Fruit fly (Drosophila melanogaster) whole organism, embryonic: Measurements from ENCODE around the gene Agpat3.
A peak's percentile ranks its signal among the peaks of the same experiment; 100 is the strongest.

ENCODE experiments used
- Bdp1 ChIP-seq: fragments of 200-800 bp; sonication (Bioruptor generic); optimal IDR thresholded peaks from 3 replicates; lab custom pipeline; 2016; ENCODE audit warnings: missing biosample characterization, missing genetic modification characterization
- CG12104 ChIP-seq: fragments of 200-800 bp; sonication (Bioruptor generic); optimal IDR thresholded peaks from 3 replicates; lab custom pipeline; 2016; ENCODE audit warnings: missing biosample characterization, missing genetic modification characterization
- CG12155 ChIP-seq: fragments of 200-800 bp; sonication (Bioruptor generic); optimal IDR thresholded peaks from 3 replicates; lab custom pipeline; 2016; ENCODE audit warnings: missing biosample characterization, missing genetic modification characterization
- CG12219 ChIP-seq: fragments of 200-800 bp; sonication (Bioruptor generic); optimal IDR thresholded peaks from 3 replicates; lab custom pipeline; 2018; ENCODE audit warnings: missing biosample characterization, mild to moderate bottlenecking, missing genetic modification characterization
- CG17328 ChIP-seq: fragments of 200-800 bp; sonication (Bioruptor generic); IDR thresholded peaks from 2 replicates; pipeline ENCODE4 v1.3.6; 2022; ENCODE audit warnings: missing biosample characterization, missing genetic modification characterization
- CG17568 ChIP-seq: fragments of 200-800 bp; sonication (Bioruptor generic); optimal IDR thresholded peaks from 2 replicates; lab custom pipeline; 2018; ENCODE audit warnings: missing biosample characterization, mild to moderate bottlenecking, missing genetic modification characterization, moderate library complexity
- CG3065 ChIP-seq: fragments of 200-800 bp; sonication (Bioruptor generic); optimal IDR thresholded peaks from 2 replicates; lab custom pipeline; 2016; ENCODE audit warnings: missing biosample characterization, missing genetic modification characterization
- CG33213 ChIP-seq: fragments of 200-800 bp; sonication (Bioruptor generic); optimal IDR thresholded peaks from 3 replicates; lab custom pipeline; 2016; ENCODE audit warnings: missing biosample characterization, missing genetic modification characterization
- CG4328 ChIP-seq: fragments of 200-800 bp; sonication (Bioruptor generic); optimal IDR thresholded peaks from 3 replicates; lab custom pipeline; 2017; ENCODE audit warnings: missing biosample characterization, missing genetic modification reagents, missing genetic modification characterization
- CG4617 ChIP-seq: fragments of 200-800 bp; sonication (Bioruptor generic); optimal IDR thresholded peaks from 3 replicates; lab custom pipeline; 2016; ENCODE audit warnings: missing biosample characterization, missing genetic modification characterization, borderline replicate concordance
- CG6791 ChIP-seq: fragments of 200-800 bp; sonication (Bioruptor generic); IDR thresholded peaks from 3 replicates; pipeline ENCODE4 v1.3.6; 2022; ENCODE audit warnings: missing biosample characterization, missing genetic modification characterization; ENCODE audit not compliant: partially characterized antibody
- CG7786 ChIP-seq: fragments of 200-800 bp; sonication (Bioruptor generic); optimal IDR thresholded peaks from 2 replicates; lab custom pipeline; 2016; ENCODE audit warnings: missing biosample characterization, missing genetic modification characterization
- CG7963 ChIP-seq: fragments of 200-800 bp; sonication (Bioruptor generic); IDR thresholded peaks from 3 replicates; pipeline ENCODE4 v1.3.6; 2022; ENCODE audit warnings: missing biosample characterization, missing genetic modification characterization; ENCODE audit not compliant: partially characterized antibody
- CG7987 ChIP-seq: fragments of 200-800 bp; sonication (Bioruptor generic); optimal IDR thresholded peaks from 2 replicates; lab custom pipeline; 2018; ENCODE audit warnings: missing biosample characterization, mild to moderate bottlenecking, missing genetic modification characterization, moderate library complexity
- CG8478 ChIP-seq: fragments of >200 bp; optimal IDR thresholded peaks from 2 replicates; lab custom pipeline; 2018
- CG9727 ChIP-seq: fragments of 200-800 bp; sonication (Bioruptor generic); optimal IDR thresholded peaks from 3 replicates; lab custom pipeline; 2017; ENCODE audit warnings: missing biosample characterization, mild to moderate bottlenecking, missing genetic modification characterization
- CTCF ChIP-seq: fragments of 200-800 bp; sonication (Bioruptor generic); optimal IDR thresholded peaks from 2 replicates; lab custom pipeline; 2017; ENCODE audit warnings: missing biosample characterization, mild to moderate bottlenecking, missing genetic modification characterization, moderate library complexity
- D19B ChIP-seq: fragments of 200-800 bp; sonication (Bioruptor generic); optimal IDR thresholded peaks from 2 replicates; lab custom pipeline; 2017; ENCODE audit warnings: missing biosample characterization, mild to moderate bottlenecking, missing genetic modification characterization
- E2f2 ChIP-seq: fragments of 200-800 bp; sonication (Bioruptor generic); IDR thresholded peaks from 2 replicates; pipeline ENCODE4 v1.3.6; 2022; ENCODE audit warnings: missing biosample characterization, missing genetic modification characterization
- Fer3 ChIP-seq: fragments of 200-800 bp; sonication (Bioruptor generic); optimal IDR thresholded peaks from 2 replicates; lab custom pipeline; 2018; ENCODE audit warnings: missing biosample characterization, mild to moderate bottlenecking, missing genetic modification characterization, moderate library complexity
- Hey ChIP-seq: fragments of 200-800 bp; sonication (Bioruptor generic); optimal IDR thresholded peaks from 3 replicates; lab custom pipeline; 2018; ENCODE audit warnings: missing biosample characterization, mild to moderate bottlenecking, missing genetic modification characterization
- Hsf ChIP-seq: fragments of 200-800 bp; sonication (Bioruptor generic); optimal IDR thresholded peaks from 3 replicates; lab custom pipeline; 2016; ENCODE audit warnings: missing biosample characterization, missing genetic modification characterization
- Med ChIP-seq: fragments of 200-800 bp; sonication (Bioruptor generic); peaks from one replicate; lab custom pipeline; 2016; ENCODE audit warnings: missing biosample characterization, missing genetic modification characterization, mild to moderate bottlenecking, inconsistent platforms, moderate library complexity
- Mes4 ChIP-seq: fragments of 200-800 bp; sonication (Bioruptor generic); optimal IDR thresholded peaks from 2 replicates; lab custom pipeline; 2016; ENCODE audit warnings: missing biosample characterization, missing genetic modification characterization
- Pdp1 ChIP-seq, 2 experiments: fragments of 200-800 bp; sonication (Bioruptor generic); optimal IDR thresholded peaks; 3 replicates each; lab custom pipeline; 2016; ENCODE audit warnings: missing biosample characterization in 2 of 2, missing genetic modification characterization in 2 of 2, mild to moderate bottlenecking in 1 of 2, moderate library complexity in 1 of 2
- Poxn ChIP-seq: fragments of 200-800 bp; sonication (Bioruptor generic); IDR thresholded peaks from 2 replicates; pipeline ENCODE4 v1.3.6; 2022; ENCODE audit warnings: missing biosample characterization, missing genetic modification characterization
- Ssrp ChIP-seq: fragments of 200-800 bp; sonication (Bioruptor generic); optimal IDR thresholded peaks from 2 replicates; lab custom pipeline; 2018; ENCODE audit warnings: missing biosample characterization, mild to moderate bottlenecking, missing genetic modification characterization, moderate library complexity
- Xrp1 ChIP-seq: fragments of 200-800 bp; sonication (Bioruptor generic); IDR thresholded peaks from 2 replicates; pipeline ENCODE4 v1.3.6; 2022; ENCODE audit warnings: missing biosample characterization, missing genetic modification characterization
- YL-1 ChIP-seq: fragments of 200-800 bp; sonication (Bioruptor generic); optimal IDR thresholded peaks from 3 replicates; lab custom pipeline; 2017; ENCODE audit warnings: missing biosample characterization, mild to moderate bottlenecking, missing genetic modification characterization
- amos ChIP-seq: fragments of 200-800 bp; sonication (Bioruptor generic); IDR thresholded peaks from 2 replicates; pipeline ENCODE4 v1.3.6; 2022; ENCODE audit warnings: missing biosample characterization, missing genetic modification characterization; ENCODE audit not compliant: partially characterized antibody
- ara ChIP-seq: fragments of 200-800 bp; sonication (Bioruptor generic); IDR thresholded peaks from 2 replicates; pipeline ENCODE4 v1.3.6; 2022; ENCODE audit warnings: missing biosample characterization, missing genetic modification characterization
- br ChIP-seq: fragments of >200 bp; optimal IDR thresholded peaks from 2 replicates; lab custom pipeline; 2017
- crc ChIP-seq: fragments of 200-800 bp; sonication (Bioruptor generic); optimal IDR thresholded peaks from 2 replicates; lab custom pipeline; 2016; ENCODE audit warnings: missing biosample characterization, missing genetic modification characterization
- exex ChIP-seq: fragments of 200-800 bp; sonication (Bioruptor generic); optimal IDR thresholded peaks from 4 replicates; lab custom pipeline; 2018; ENCODE audit warnings: missing biosample characterization, mild to moderate bottlenecking, missing genetic modification characterization, moderate library complexity
- fd3F ChIP-seq: fragments of 200-800 bp; sonication (Bioruptor generic); optimal IDR thresholded peaks from 2 replicates; lab custom pipeline; 2018; ENCODE audit warnings: missing biosample characterization, mild to moderate bottlenecking, missing genetic modification characterization, moderate library complexity
- ftz-f1 ChIP-seq: fragments of 200-800 bp; sonication (Bioruptor generic); optimal IDR thresholded peaks from 2 replicates; lab custom pipeline; 2016; ENCODE audit warnings: missing biosample characterization, missing genetic modification characterization
- fu2 ChIP-seq: fragments of 200-800 bp; sonication (Bioruptor generic); optimal IDR thresholded peaks from 2 replicates; lab custom pipeline; 2016; ENCODE audit warnings: missing biosample characterization, missing genetic modification characterization
- gce ChIP-seq: fragments of 200-800 bp; sonication (Bioruptor generic); IDR thresholded peaks from 3 replicates; pipeline ENCODE4 v1.3.6; 2022; ENCODE audit warnings: missing biosample characterization, missing genetic modification characterization
- h ChIP-seq: fragments of >200 bp; optimal IDR thresholded peaks from 2 replicates; lab custom pipeline; 2017
- klu ChIP-seq: fragments of 200-800 bp; sonication (Bioruptor generic); IDR thresholded peaks from 2 replicates; pipeline ENCODE4 v1.3.6; 2022; ENCODE audit warnings: missing biosample characterization, missing genetic modification characterization
- maf-S ChIP-seq: fragments of 200-800 bp; sonication (Bioruptor generic); optimal IDR thresholded peaks from 2 replicates; lab custom pipeline; 2016; ENCODE audit warnings: missing biosample characterization, missing genetic modification characterization
- mld ChIP-seq: fragments of 200-800 bp; sonication (Bioruptor generic); IDR thresholded peaks from 3 replicates; pipeline ENCODE4 v1.3.6; 2022; ENCODE audit warnings: missing biosample characterization, missing genetic modification characterization; ENCODE audit not compliant: partially characterized antibody
- phol ChIP-seq: fragments of 200-800 bp; sonication (Bioruptor generic); optimal IDR thresholded peaks from 3 replicates; lab custom pipeline; 2018; ENCODE audit warnings: missing biosample characterization, mild to moderate bottlenecking, missing genetic modification characterization, moderate library complexity
- prd ChIP-seq, 3 experiments: fragments of >200 bp in 2 of 3; fragments of 200-800 bp in 1 of 3; sonication (Bioruptor generic) in 1 of 3; optimal IDR thresholded peaks in 2 of 3; IDR thresholded peaks in 1 of 3; 2 replicates in 2 of 3; 3 replicates in 1 of 3; pipeline versions ENCODE4 v1.3.6 to Lab custom; 2017 to 2022; ENCODE audit warnings: missing biosample characterization in 1 of 3, missing genetic modification characterization in 1 of 3
- psq ChIP-seq: fragments of 200-800 bp; sonication (Bioruptor generic); optimal IDR thresholded peaks from 2 replicates; lab custom pipeline; 2017; ENCODE audit warnings: missing biosample characterization, missing genetic modification characterization
- pzg ChIP-seq: fragments of 200-800 bp; sonication (Bioruptor generic); optimal IDR thresholded peaks from 3 replicates; lab custom pipeline; 2018; ENCODE audit warnings: missing biosample characterization, mild to moderate bottlenecking, missing genetic modification characterization, moderate library complexity
- ranshi ChIP-seq: fragments of 200-800 bp; sonication (Bioruptor generic); IDR thresholded peaks from 2 replicates; pipeline ENCODE4 v1.3.6; 2022; ENCODE audit warnings: missing biosample characterization, missing genetic modification characterization
- sens-2 ChIP-seq: fragments of 200-800 bp; sonication (Bioruptor generic); IDR thresholded peaks from 2 replicates; pipeline ENCODE4 v1.3.6; 2022; ENCODE audit warnings: missing biosample characterization, missing genetic modification characterization
- so ChIP-seq: fragments of 200-800 bp; sonication (Bioruptor generic); IDR thresholded peaks from 3 replicates; pipeline ENCODE4 v1.3.6; 2022; ENCODE audit warnings: missing biosample characterization, missing genetic modification characterization
- trem ChIP-seq: fragments of 200-800 bp; optimal IDR thresholded peaks from 3 replicates; lab custom pipeline; 2019; ENCODE audit warnings: missing biosample characterization, mild to moderate bottlenecking, missing genetic modification characterization, moderate library complexity
- zf30C ChIP-seq: fragments of 200-800 bp; sonication (Bioruptor generic); optimal IDR thresholded peaks from 3 replicates; lab custom pipeline; 2018; ENCODE audit warnings: missing biosample characterization, mild to moderate bottlenecking, missing genetic modification characterization
- zfh2 ChIP-seq: fragments of 200-800 bp; sonication (Bioruptor generic); optimal IDR thresholded peaks from 2 replicates; lab custom pipeline; 2016; ENCODE audit warnings: missing biosample characterization, missing genetic modification characterization

Gene Agpat3

dm6 chr3L:16349686-16350085 is 36.1 kb downstream of the Agpat3 start:
- TF ChIP-seq Med (peak; percentile 5), Bdp1 (peak; percentile 95), CG6791 (GFP tag; lab: Robert Waterston, UW) (0 out of 3 replicates have a peak, but pooled peaks have one; percentile 43), CG7963 (GFP tag; lab: Robert Waterston, UW) (0 out of 3 replicates have a peak, but pooled peaks have one; percentile 8), crc (no peak), CG4328 (GFP tag; lab: Kevin White, UChicago) (no peak)

- TF ChIP-seq CG4617 (GFP tag; lab: Kevin White, UChicago) (peak; percentile 52), YL-1 (peak; percentile 51), exex (tag; lab: Kevin White, UChicago) (no peak), Ssrp (tag; lab: Kevin White, UChicago) (no peak), CG12219 (GFP tag; lab: Kevin White, UChicago) (no peak), br (lab: Kevin White, UChicago) (no peak), maf-S (GFP tag; lab: Kevin White, UChicago) (no peak), fd3F (no peak), Pdp1 (GFP tag; optimal IDR thresholded peaks at IDR 0.05; lab: Kevin White, UChicago) (peak in 1 of 2 experiments; percentile 85), E2f2 (GFP tag; lab: Robert Waterston, UW) (peak; percentile 66), CG3065 (GFP tag; lab: Kevin White, UChicago) (no peak), psq (GFP tag; lab: Kevin White, UChicago) (no peak), CG17328 (GFP tag; lab: Robert Waterston, UW) (no peak), trem (tag; lab: Kevin White, UChicago) (peak; percentile 63), mld (GFP tag; lab: Robert Waterston, UW) (no peak), gce (no peak), CG7987 (no peak), CG7786 (GFP tag; lab: Kevin White, UChicago) (no peak), CG8478 (lab: Kevin White, UChicago) (no peak), CG17568 (GFP tag; lab: Kevin White, UChicago) (no peak), zf30C (GFP tag; lab: Kevin White, UChicago) (no peak), zfh2 (GFP tag; lab: Kevin White, UChicago) (no peak), ftz-f1 (no peak), CG9727 (GFP tag; lab: Kevin White, UChicago) (no peak), Hsf (GFP tag; lab: Kevin White, UChicago) (no peak), fu2 (no peak), ranshi (GFP tag; lab: Robert Waterston, UW) (no peak), h (lab: Kevin White, UChicago) (no peak), D19B (no peak), Mes4 (GFP tag; lab: Kevin White, UChicago) (no peak), ara (GFP tag; lab: Robert Waterston, UW) (no peak), klu (GFP tag; lab: Robert Waterston, UW) (no peak), phol (no peak), CG33213 (no peak), Poxn (GFP tag; lab: Robert Waterston, UW) (no peak), prd (optimal IDR thresholded peaks at IDR 0.05; lab: Kevin White, UChicago) (no peak), prd (GFP tag; IDR thresholded peaks at IDR 0.05; lab: Robert Waterston, UW) (no peak), Xrp1 (GFP tag; lab: Robert Waterston, UW) (no peak), amos (no peak), sens-2 (no peak), CG12104 (no peak), Fer3 (tag; lab: Kevin White, UChicago) (no peak), pzg (peak; percentile 46), CG12155 (GFP tag; lab: Kevin White, UChicago) (no peak), CTCF (GFP tag; lab: Kevin White, UChicago) (no peak), Hey (no peak), so (GFP tag; lab: Robert Waterston, UW) (no peak)
Observed at dm6 chr3L:16347914-16348313, 37.8 kb downstream of the Agpat3 start, which contains the start of gene mRpS34. Gene mRpS34 (plus strand): TSS chr3L:16348074.
